Fruit fly (Drosophila melanogaster): ENCODE measurements around the gene CG14313.

CG14313 gene

DNA sequence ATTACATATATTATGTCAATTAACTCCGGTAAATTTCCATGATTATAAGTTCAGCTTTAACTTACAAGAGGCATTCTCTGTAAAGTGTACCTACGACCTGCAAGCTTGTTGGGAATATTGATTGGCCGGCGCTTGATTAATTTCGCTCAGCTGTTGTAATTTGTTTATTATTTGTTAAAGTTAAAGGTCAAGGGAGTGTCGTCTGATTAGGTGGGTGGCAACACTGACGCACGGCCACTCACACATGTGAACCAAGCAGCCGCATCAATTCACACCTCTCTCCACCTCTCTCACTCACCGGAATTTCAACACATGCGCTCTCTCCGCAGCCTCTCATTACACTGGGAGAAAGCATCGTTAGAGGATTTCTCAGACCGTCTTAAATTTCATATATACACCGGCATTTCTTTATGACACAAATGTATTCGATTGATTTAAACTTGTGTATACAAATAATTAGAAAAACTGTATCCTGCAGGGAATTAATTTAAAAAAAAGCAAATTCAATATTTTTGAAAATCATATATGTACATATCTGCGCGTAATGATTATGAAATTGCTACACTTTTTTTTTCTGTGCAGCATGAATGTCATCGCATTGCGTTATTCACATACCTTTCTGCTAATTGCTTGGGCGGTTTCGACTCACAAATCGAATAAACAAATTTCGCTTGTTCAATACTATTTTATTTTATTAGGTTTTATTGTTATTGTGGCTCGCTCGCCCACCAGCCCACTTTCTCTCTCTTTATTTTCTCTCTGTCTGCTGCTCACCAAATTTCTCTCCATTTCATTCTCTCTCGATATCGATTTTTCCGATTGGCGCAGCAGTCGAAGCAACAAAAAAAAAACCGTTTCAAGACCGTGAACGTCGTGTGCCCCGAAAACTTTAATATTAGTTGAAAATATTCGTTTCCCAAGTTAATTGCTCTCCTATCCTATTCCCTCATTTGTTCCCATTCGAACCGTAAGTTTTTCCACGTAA, 19.5 kb downstream of the CG14313 start (continued):
- TF ChIP-seq chm (GFP tag; IDR thresholded peaks at IDR 0.05): peak; percentile 78
- TF ChIP-seq CG17385 (GFP tag; optimal IDR thresholded peaks at IDR 0.05): peak; percentile 91
- 0 out of 3 replicates have a peak, but pooled peaks have one; percentile 7 for TF ChIP-seq z (GFP tag; IDR thresholded peaks at IDR 0.05)
- peak; percentile 92 for TF ChIP-seq ind (GFP tag; optimal IDR thresholded peaks at IDR 0.05)
- TF ChIP-seq ftz-f1 (GFP tag; optimal IDR thresholded peaks at IDR 0.05): peak; percentile 26
- TF ChIP-seq cwo (GFP tag; optimal IDR thresholded peaks at IDR 0.05): peak; percentile 91
- peak; percentile 81 for TF ChIP-seq sqz (GFP tag; optimal IDR thresholded peaks at IDR 0.05)
- peak; percentile 85 for TF ChIP-seq kni (GFP tag; optimal IDR thresholded peaks at IDR 0.05)
- peak; percentile 70; the same call in 1 of the 2 replicates for TF ChIP-seq dati (GFP tag; IDR thresholded peaks at IDR 0.05)
- TF ChIP-seq CG6813 (GFP tag; optimal IDR thresholded peaks at IDR 0.05): peak; percentile 89
- no peak for TF ChIP-seq bigmax (GFP tag; optimal IDR thresholded peaks at IDR 0.05)
- TF ChIP-seq ab (GFP tag; optimal IDR thresholded peaks at IDR 0.05): peak; percentile 80
- peak; percentile 94 for TF ChIP-seq grau (tag; optimal IDR thresholded peaks at IDR 0.05)
- peak; percentile 83 for TF ChIP-seq CG1792 (GFP tag; optimal IDR thresholded peaks at IDR 0.05)
- peak; percentile 93 for TF ChIP-seq CG12236 (GFP tag; optimal IDR thresholded peaks at IDR 0.05)
- peak; percentile 93 for TF ChIP-seq Hand (GFP tag; optimal IDR thresholded peaks at IDR 0.05)
- peak; percentile 77 for TF ChIP-seq CG1024 (GFP tag; IDR thresholded peaks at IDR 0.05)
- peak; percentile 78 for TF ChIP-seq CG11456 (GFP tag; IDR thresholded peaks at IDR 0.05)
- peak; percentile 86 for TF ChIP-seq CG9876 (GFP tag; optimal IDR thresholded peaks at IDR 0.05)
- TF ChIP-seq sens-2 (GFP tag; IDR thresholded peaks at IDR 0.05): peak; percentile 60; the same call in 1 of the 2 replicates
- peak; percentile 82 for TF ChIP-seq CG8281 (tag; optimal IDR thresholded peaks at IDR 0.05)
- peak in 1 of 2 experiments; percentile 52 for TF ChIP-seq tll (GFP tag; optimal IDR thresholded peaks at IDR 0.05)
- TF ChIP-seq MESR4 (GFP tag; optimal IDR thresholded peaks at IDR 0.05): peak; percentile 27
- peak; percentile 94 for TF ChIP-seq CG10979 (tag; optimal IDR thresholded peaks at IDR 0.05)
- TF ChIP-seq Dfd (GFP tag; optimal IDR thresholded peaks at IDR 0.05): no peak
- peak; percentile 95 for TF ChIP-seq Asciz (GFP tag; optimal IDR thresholded peaks at IDR 0.05)
- peak; percentile 69 for TF ChIP-seq dm (GFP tag; optimal IDR thresholded peaks at IDR 0.05)
- peak; percentile 92 for TF ChIP-seq CG17829 (tag; optimal IDR thresholded peaks at IDR 0.05)
- peak; percentile 92 for TF ChIP-seq HHEX (GFP tag; optimal IDR thresholded peaks at IDR 0.05)
- TF ChIP-seq sim (GFP tag; IDR thresholded peaks at IDR 0.05): no peak
- peak; percentile 95 for TF ChIP-seq fd96Cb (tag; optimal IDR thresholded peaks at IDR 0.05)
- TF ChIP-seq NC2α (GFP tag; optimal IDR thresholded peaks at IDR 0.05): peak; percentile 88
- peak; percentile 74 for TF ChIP-seq Lhr (GFP tag; optimal IDR thresholded peaks at IDR 0.05)
- TF ChIP-seq CG14860 (GFP tag; IDR thresholded peaks at IDR 0.05; ENCODE audit: partially characterized antibody): no peak
- peak; percentile 82 for TF ChIP-seq CG10366 (GFP tag; IDR thresholded peaks at IDR 0.05)
- peak; percentile 85 to 96 for TF ChIP-seq bsh (GFP tag; optimal IDR thresholded peaks at IDR 0.05)
- TF ChIP-seq CG12942 (GFP tag; optimal IDR thresholded peaks at IDR 0.05): peak; percentile 88
- TF ChIP-seq peb (GFP tag; IDR thresholded peaks at IDR 0.05): peak; percentile 84
- peak; percentile 87 for TF ChIP-seq CG17328 (GFP tag; IDR thresholded peaks at IDR 0.05)
- TF ChIP-seq Kr (GFP tag; optimal IDR thresholded peaks at IDR 0.05): peak; percentile 21
- peak; percentile 61 for TF ChIP-seq cg (GFP tag; optimal IDR thresholded peaks at IDR 0.05)
- peak; percentile 89 for TF ChIP-seq cato (GFP tag; optimal IDR thresholded peaks at IDR 0.05; ENCODE audit: borderline replicate concordance)
- TF ChIP-seq Nf-YB (GFP tag; optimal IDR thresholded peaks at IDR 0.05): peak; percentile 83
- peak; percentile 89 for TF ChIP-seq CG10654 (GFP tag; optimal IDR thresholded peaks at IDR 0.05)
- TF ChIP-seq CG8089 (GFP tag; optimal IDR thresholded peaks at IDR 0.05): peak; percentile 89
- peak; percentile 79 for TF ChIP-seq eyg (GFP tag; optimal IDR thresholded peaks at IDR 0.05)
- TF ChIP-seq trem (tag; optimal IDR thresholded peaks at IDR 0.05): peak; percentile 86
